Worm (Caenorhabditis elegans) whole organism, young adult: Measurements from ENCODE around the gene unc-36.

Source experiments
- B0336.3 ChIP-seq: fragments of 200-800 bp; sonication (Bioruptor generic); IDR thresholded peaks from 2 replicates; pipeline ENCODE4 v1.3.6; 2022; ENCODE audit warnings: missing genetic modification characterization, missing compliant biosample characterization
- F22D6.2 ChIP-seq: sonication (generic microtip); optimal IDR thresholded peaks from 2 replicates; lab custom pipeline; 2016; ENCODE audit warnings: mild to moderate bottlenecking, missing genetic modification characterization, missing compliant biosample characterization
- F49E8.2 ChIP-seq: sonication (generic microtip); optimal IDR thresholded peaks from 3 replicates; lab custom pipeline; 2017; ENCODE audit warnings: missing genetic modification characterization, mild to moderate bottlenecking, missing compliant biosample characterization, antibody characterized with exemption, moderate library complexity; ENCODE audit not compliant: insufficient read depth
- Y53G8AR.9 ChIP-seq: fragments of 200-800 bp; sonication (Bioruptor generic); conservative IDR thresholded peaks from 2 replicates; pipeline ENCODE4 v1.3.6; 2022; ENCODE audit warnings: missing genetic modification reagents, missing genetic modification characterization, missing compliant biosample characterization
- Y56A3A.18 ChIP-seq: fragments of 200-800 bp; sonication (Bioruptor generic); IDR thresholded peaks from 2 replicates; pipeline ENCODE4 v1.3.6; 2022; ENCODE audit warnings: missing genetic modification reagents, missing genetic modification characterization, missing compliant biosample characterization
- akir-1 ChIP-seq: fragments of 200-800 bp; sonication (Bioruptor generic); optimal IDR thresholded peaks from 2 replicates; lab custom pipeline; 2018; ENCODE audit warnings: mild to moderate bottlenecking, missing genetic modification characterization, moderate library complexity, missing compliant biosample characterization
- ama-1 ChIP-seq, 3 experiments: fragments of 150-350 bp in 1 of 3; sonication (generic microtip) in 2 of 3; optimal IDR thresholded peaks; 2 replicates each; lab custom pipeline; 2014 to 2018; ENCODE audit warnings: missing biosample characterization in 2 of 3, missing genetic modification characterization in 2 of 3, missing genetic modification reagents in 2 of 3
- aptf-3 ChIP-seq: fragments of 200-800 bp; sonication (Bioruptor generic); IDR thresholded peaks from 2 replicates; pipeline ENCODE4 v1.3.6; 2022; ENCODE audit warnings: missing genetic modification characterization, missing compliant biosample characterization
- atf-7 ChIP-seq: sonication (generic microtip); optimal IDR thresholded peaks from 2 replicates; lab custom pipeline; 2017; ENCODE audit warnings: mild to moderate bottlenecking, missing genetic modification characterization, missing compliant biosample characterization
- attf-3 ChIP-seq: fragments of 200-800 bp; sonication (Bioruptor generic); conservative IDR thresholded peaks from 2 replicates; pipeline ENCODE4 v1.3.6; 2022; ENCODE audit warnings: missing genetic modification reagents, missing genetic modification characterization, missing compliant biosample characterization
- ceh-27 ChIP-seq: fragments of 200-800 bp; sonication (Bioruptor generic); optimal IDR thresholded peaks from 2 replicates; lab custom pipeline; 2018; ENCODE audit warnings: mild to moderate bottlenecking, missing genetic modification characterization, moderate library complexity, missing compliant biosample characterization
- ceh-91 ChIP-seq: fragments of 200-800 bp; sonication (Bioruptor generic); IDR thresholded peaks from 2 replicates; pipeline ENCODE4 v1.3.6; 2022; ENCODE audit warnings: missing genetic modification reagents, missing genetic modification characterization, missing compliant biosample characterization
- chd-7 ChIP-seq: sonication (generic microtip); optimal IDR thresholded peaks from 2 replicates; lab custom pipeline; 2016; ENCODE audit warnings: mild to moderate bottlenecking, missing genetic modification characterization, moderate library complexity, missing compliant biosample characterization
- dox-1 ChIP-seq: fragments of 200-800 bp; sonication (Bioruptor generic); IDR thresholded peaks from 2 replicates; pipeline ENCODE4 v1.3.6; 2022; ENCODE audit warnings: missing genetic modification reagents, missing genetic modification characterization, missing compliant biosample characterization
- egl-44 ChIP-seq: fragments of 200-800 bp; sonication (Bioruptor generic); IDR thresholded peaks from 2 replicates; pipeline ENCODE4 v1.3.6; 2022; ENCODE audit warnings: missing genetic modification reagents, missing genetic modification characterization, missing compliant biosample characterization
- egrh-3 ChIP-seq: fragments of 200-800 bp; sonication (Bioruptor generic); IDR thresholded peaks from 2 replicates; pipeline ENCODE4 v1.3.6; 2022; ENCODE audit warnings: missing genetic modification reagents, missing genetic modification characterization, missing compliant biosample characterization
- ets-4 ChIP-seq: fragments of 200-800 bp; sonication (Bioruptor generic); optimal IDR thresholded peaks from 2 replicates; lab custom pipeline; 2018; ENCODE audit warnings: mild to moderate bottlenecking, missing genetic modification characterization, missing compliant biosample characterization
- hlh-12 ChIP-seq: sonication (generic microtip); optimal IDR thresholded peaks from 2 replicates; lab custom pipeline; 2016; ENCODE audit warnings: missing genetic modification characterization, missing compliant biosample characterization
- hrde-1 ChIP-seq: sonication (generic microtip); optimal IDR thresholded peaks from 2 replicates; lab custom pipeline; 2016; ENCODE audit warnings: missing genetic modification characterization, mild to moderate bottlenecking, missing compliant biosample characterization, moderate library complexity, missing genotype, missing genetic modification reagents, borderline replicate concordance
- hsf-1 ChIP-seq: fragments of 200-800 bp; sonication (Bioruptor generic); IDR thresholded peaks from 2 replicates; pipeline ENCODE4 v1.3.6; 2022; ENCODE audit warnings: missing genetic modification reagents, missing genetic modification characterization, missing compliant biosample characterization
- let-607 ChIP-seq, 2 experiments: fragments of 200-800 bp in 1 of 2; sonication (Bioruptor generic) in 1 of 2; sonication (generic microtip) in 1 of 2; optimal IDR thresholded peaks; 2 replicates each; lab custom pipeline; 2016 to 2018; ENCODE audit warnings: mild to moderate bottlenecking in 2 of 2, missing compliant biosample characterization in 2 of 2, missing genetic modification characterization in 2 of 2, moderate library complexity in 2 of 2, missing genotype in 1 of 2
- lin-26 ChIP-seq: fragments of 200-800 bp; sonication (Bioruptor generic); IDR thresholded peaks from 2 replicates; pipeline ENCODE4 v1.3.6; 2022; ENCODE audit warnings: missing genetic modification reagents, missing genetic modification characterization, missing compliant biosample characterization
- lin-40 ChIP-seq: sonication (generic microtip); optimal IDR thresholded peaks from 2 replicates; lab custom pipeline; 2016; ENCODE audit warnings: missing genetic modification characterization, mild to moderate bottlenecking, missing compliant biosample characterization, missing genotype, missing genetic modification reagents
- lin-54 ChIP-seq: fragments of 200-800 bp; sonication (Bioruptor generic); optimal IDR thresholded peaks from 2 replicates; lab custom pipeline; 2018; ENCODE audit warnings: mild to moderate bottlenecking, missing genetic modification characterization, missing compliant biosample characterization
- madf-10 ChIP-seq: sonication (generic microtip); optimal IDR thresholded peaks from 2 replicates; lab custom pipeline; 2016; ENCODE audit warnings: mild to moderate bottlenecking, missing genetic modification characterization, missing compliant biosample characterization
- madf-3 ChIP-seq: fragments of 200-800 bp; sonication (Bioruptor generic); IDR thresholded peaks from 2 replicates; pipeline ENCODE4 v1.3.6; 2022; ENCODE audit warnings: missing genetic modification reagents, missing genetic modification characterization, missing compliant biosample characterization
- madf-8 ChIP-seq: fragments of 200-800 bp; sonication (Bioruptor generic); conservative IDR thresholded peaks from 2 replicates; pipeline ENCODE4 v1.3.6; 2022; ENCODE audit warnings: missing genetic modification reagents, missing genetic modification characterization, missing compliant biosample characterization
- nhr-179 ChIP-seq: sonication (generic microtip); optimal IDR thresholded peaks from 2 replicates; lab custom pipeline; 2016; ENCODE audit warnings: mild to moderate bottlenecking, missing genetic modification characterization, missing compliant biosample characterization
- pbrm-1 ChIP-seq: fragments of 200-800 bp; sonication (Bioruptor generic); IDR thresholded peaks from 2 replicates; pipeline ENCODE4 v1.3.6; 2022; ENCODE audit warnings: missing genetic modification reagents, missing genetic modification characterization, missing compliant biosample characterization
- rcor-1 ChIP-seq: fragments of 200-800 bp; sonication (Bioruptor generic); IDR thresholded peaks from 2 replicates; pipeline ENCODE4 v1.3.6; 2022; ENCODE audit warnings: missing genetic modification reagents, missing genetic modification characterization, missing compliant biosample characterization
- snpc-1.3 ChIP-seq: sonication (generic microtip); optimal IDR thresholded peaks from 2 replicates; lab custom pipeline; 2017; ENCODE audit warnings: missing genetic modification characterization, mild to moderate bottlenecking, missing compliant biosample characterization, antibody characterized with exemption, moderate library complexity, missing genotype, missing genetic modification reagents; ENCODE audit not compliant: insufficient read depth
- snpc-3.4 ChIP-seq: sonication (generic microtip); optimal IDR thresholded peaks from 2 replicates; lab custom pipeline; 2017; ENCODE audit warnings: missing genetic modification characterization, mild to moderate bottlenecking, missing compliant biosample characterization, antibody characterized with exemption, moderate library complexity, missing genotype, missing genetic modification reagents
- tbp1 ChIP-seq: fragments of 200-800 bp; sonication (Bioruptor generic); optimal IDR thresholded peaks from 2 replicates; lab custom pipeline; 2018; ENCODE audit warnings: mild to moderate bottlenecking, missing genetic modification characterization, missing compliant biosample characterization
- unc-130 ChIP-seq: sonication (generic microtip); optimal IDR thresholded peaks from 2 replicates; lab custom pipeline; 2016; ENCODE audit warnings: missing genetic modification reagents, missing genetic modification characterization, missing compliant biosample characterization
- unc-62 ChIP-seq: fragments of 150-350 bp; optimal IDR thresholded peaks from 2 replicates; lab custom pipeline; 2014; ENCODE audit warnings: missing biosample characterization, missing genetic modification reagents, missing genetic modification characterization
- ztf-18 ChIP-seq: sonication (generic microtip); optimal IDR thresholded peaks from 2 replicates; lab custom pipeline; 2016; ENCODE audit warnings: missing genotype, mild to moderate bottlenecking, missing genetic modification characterization, missing compliant biosample characterization

unc-36 gene

ce11 chrIII:8227511-8227910 lies 26.5 kb upstream of the unc-36 start, which contains the start of gene fbxl-1 (continued):
- TF ChIP-seq attf-3 (GFP tag; lab: Robert Waterston, UW) (peak; percentile 76), ceh-91 (GFP tag; lab: Robert Waterston, UW) (0 out of 2 replicates have a peak, but pooled peaks have one; percentile 30), atf-7 (tag; lab: Kevin White, UChicago) (peak; percentile 16), snpc-1.3 (tag; lab: Kevin White, UChicago) (no peak), lin-26 (GFP tag; lab: Robert Waterston, UW) (peak; percentile 68; the same call in 1 of the 2 replicates), hrde-1 (tag; lab: Kevin White, UChicago) (no peak), pbrm-1 (GFP tag; lab: Robert Waterston, UW) (peak; percentile 68; the same call in 1 of the 2 replicates), tbp1 (GFP tag; lab: Kevin White, UChicago) (peak; percentile 53), egl-44 (peak; percentile 58; the same call in 1 of the 2 replicates), rcor-1 (GFP tag; lab: Robert Waterston, UW) (peak; percentile 42; the same call in 1 of the 2 replicates), lin-54 (GFP tag; lab: Kevin White, UChicago) (peak; percentile 55), aptf-3 (GFP tag; lab: Robert Waterston, UW) (no peak), dox-1 (peak; percentile 83), madf-3 (GFP tag; lab: Robert Waterston, UW) (no peak), egrh-3 (peak; percentile 35; the same call in 1 of the 2 replicates), ets-4 (peak; percentile 65), lin-40 (tag; lab: Kevin White, UChicago) (peak; percentile 63), ceh-27 (peak; percentile 61), ama-1 (optimal IDR thresholded peaks at IDR 0.05; lab: Kevin White, UChicago) (no peak), ama-1 (GFP tag; optimal IDR thresholded peaks at IDR 0.05; lab: Kevin White, UChicago) (no peak), akir-1 (GFP tag; lab: Kevin White, UChicago) (no peak), F49E8.2 (tag; lab: Kevin White, UChicago) (no peak), hsf-1 (GFP tag; lab: Robert Waterston, UW) (no peak), unc-62 (GFP tag; lab: Kevin White, UChicago) (no peak), F22D6.2 (peak; percentile 29), Y53G8AR.9 (GFP tag; lab: Robert Waterston, UW) (no peak), unc-130 (GFP tag; lab: Kevin White, UChicago) (no peak), madf-10 (peak; percentile 90), hlh-12 (tag; lab: Kevin White, UChicago) (no peak), madf-8 (GFP tag; lab: Robert Waterston, UW) (no peak), nhr-179 (no peak), Y56A3A.18 (GFP tag; lab: Robert Waterston, UW) (no peak), ztf-18 (peak; percentile 45), chd-7 (tag; lab: Kevin White, UChicago) (peak; percentile 79)

- TF ChIP-seq B0336.3 = peak; percentile 55; the same call in 1 of the 2 replicates
- TF ChIP-seq madf-3 (GFP tag; lab: Robert Waterston, UW) = 0 out of 2 replicates have a peak, but pooled peaks have one; percentile 40
- TF ChIP-seq snpc-3.4 (tag; lab: Kevin White, UChicago) = no peak
- TF ChIP-seq let-607 (tag; optimal IDR thresholded peaks at IDR 0.05; lab: Kevin White, UChicago) = no peak
These were observed 25.2 kb upstream of the unc-36 start, which contains the start of gene rfs-1 for ce11 chrIII:8226178-8226577. rfs-1 (plus strand) TSS chrIII:8226478.
